Worm (Caenorhabditis elegans): ENCODE results near the gene srpa-68.

ce11 chrV:12310256-12310655, 18.8 kb upstream of the srpa-68 start, which contains the start of gene hpo-30:
- TF ChIP-seq nhr-76 (tag; optimal IDR thresholded peaks at IDR 0.05), result no peak
- TF ChIP-seq mep-1 (tag; optimal IDR thresholded peaks at IDR 0.05), result no peak
- TF ChIP-seq elt-1 (tag; optimal IDR thresholded peaks at IDR 0.05; ENCODE audit: borderline replicate concordance, insufficient read depth), result no peak
- no peak for TF ChIP-seq unc-39 (tag; optimal IDR thresholded peaks at IDR 0.05)
- no peak for TF ChIP-seq nhr-28 (tag; optimal IDR thresholded peaks at IDR 0.05)
- no peak for TF ChIP-seq unc-62 (GFP tag; optimal IDR thresholded peaks at IDR 0.05)
- TF ChIP-seq drap-1 (GFP tag; optimal IDR thresholded peaks at IDR 0.05), result no peak
- no peak for TF ChIP-seq mab-5 (tag; optimal IDR thresholded peaks at IDR 0.05)
- TF ChIP-seq elt-3 (tag; optimal IDR thresholded peaks at IDR 0.05), result no peak
- TF ChIP-seq nhr-12 (tag; optimal IDR thresholded peaks at IDR 0.05), result no peak

Data from whole organism, mixed stage, embryonic.